Fruit fly (Drosophila melanogaster): ENCODE measurements around the gene CG15423.

Gene CG15423

DNA sequence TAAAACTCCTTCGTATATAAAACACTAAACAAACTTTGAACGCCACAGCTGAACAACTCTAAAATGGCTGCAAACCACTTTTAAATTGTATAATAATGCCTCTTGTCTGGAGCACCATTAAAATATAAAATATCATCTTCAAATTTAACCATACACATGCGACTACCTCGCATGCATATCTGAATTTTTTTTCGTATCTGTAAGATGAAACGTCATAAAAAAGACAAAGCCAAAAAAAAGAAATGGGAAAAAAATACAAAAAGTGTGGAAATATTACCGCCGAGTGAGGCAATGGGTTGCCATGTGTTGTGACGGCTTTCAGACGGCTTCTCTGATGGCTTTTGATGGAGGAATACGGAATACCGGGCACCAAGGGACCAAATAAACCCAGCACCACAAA, 46.5 kb downstream of the CG15423 start:
- TF ChIP-seq Eip78C (GFP tag) (peak; percentile 59), Smox (GFP tag; optimal IDR thresholded peaks at IDR 0.05) (no peak), svp (GFP tag) (peak; percentile 39)

DNA sequence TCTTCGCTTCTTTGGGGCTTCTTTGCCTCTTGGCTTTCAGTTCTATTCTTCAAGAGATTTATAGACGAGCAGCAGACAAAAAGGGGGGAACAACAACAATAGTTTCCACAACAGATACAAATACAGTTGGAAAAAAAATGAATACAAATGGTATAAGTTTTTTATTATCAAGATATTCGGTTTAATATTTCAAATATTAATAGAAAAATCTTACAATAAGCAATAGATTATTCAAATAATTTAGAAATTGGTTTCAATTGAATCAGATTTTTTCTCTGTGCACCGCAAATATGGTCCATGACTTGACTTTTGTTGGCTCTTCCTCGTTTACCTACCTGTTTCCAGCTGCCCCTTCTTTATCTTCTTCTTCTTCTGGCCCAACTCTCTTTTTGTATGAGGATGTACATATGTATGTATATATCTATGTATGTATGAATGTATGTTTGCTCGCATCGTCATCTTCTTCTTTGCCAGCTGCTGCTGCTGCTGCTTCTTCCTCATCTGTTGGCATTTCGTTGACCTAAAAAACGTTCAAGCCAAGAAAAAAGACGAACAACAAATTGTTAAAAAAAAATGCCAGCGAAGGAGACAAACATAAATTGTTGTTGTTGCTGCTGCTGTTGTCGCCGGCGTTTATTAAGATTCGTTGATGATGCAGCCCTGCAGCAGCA, 47.7 kb downstream of the CG15423 start:
- no peak for TF ChIP-seq Sox15 (GFP tag; optimal IDR thresholded peaks at IDR 0.05)
- peak; percentile 85 for TF ChIP-seq CG15336 (GFP tag; IDR thresholded peaks at IDR 0.05)
- peak; percentile 85 for TF ChIP-seq CG10631 (GFP tag; optimal IDR thresholded peaks at IDR 0.05)
- TF ChIP-seq Ets21C (GFP tag; optimal IDR thresholded peaks at IDR 0.05) = no peak
- TF ChIP-seq Ets96B (tag; optimal IDR thresholded peaks at IDR 0.05) = peak; percentile 71
- peak; percentile 33 for TF ChIP-seq Eip75B (GFP tag; optimal IDR thresholded peaks at IDR 0.05)
- peak; percentile 51; the same call in 2 of the 3 replicates for TF ChIP-seq eg (GFP tag; IDR thresholded peaks at IDR 0.05)
- TF ChIP-seq CG6854 (GFP tag; optimal IDR thresholded peaks at IDR 0.05) = no peak
- TF ChIP-seq CG8119 (GFP tag; IDR thresholded peaks at IDR 0.05) = peak; percentile 86
- TF ChIP-seq Blimp-1 (GFP tag; optimal IDR thresholded peaks at IDR 0.05) = no peak
- TF ChIP-seq dac (GFP tag; optimal IDR thresholded peaks at IDR 0.05) = no peak
- TF ChIP-seq CG9139 (GFP tag; optimal IDR thresholded peaks at IDR 0.05) = peak; percentile 36
- peak; percentile 58 for TF ChIP-seq Smox (GFP tag; optimal IDR thresholded peaks at IDR 0.05)
- peak; percentile 32 for TF ChIP-seq Met (GFP tag; optimal IDR thresholded peaks at IDR 0.05)
- peak; percentile 53 for TF ChIP-seq svp (GFP tag)
- peak; percentile 81 for TF ChIP-seq CG6163 (GFP tag; IDR thresholded peaks at IDR 0.05)
- peak; percentile 93 for TF ChIP-seq Eip78C (GFP tag)
- peak; percentile 15 for TF ChIP-seq topi (GFP tag; optimal IDR thresholded peaks at IDR 0.05)
- peak; percentile 73 for TF ChIP-seq achi (GFP tag; optimal IDR thresholded peaks at IDR 0.05)
- TF ChIP-seq OdsH (GFP tag; optimal IDR thresholded peaks at IDR 0.05) = peak; percentile 81
- peak; percentile 10 for TF ChIP-seq CG11902 (GFP tag; optimal IDR thresholded peaks at IDR 0.05)
- peak; percentile 59 for TF ChIP-seq acj6 (GFP tag; optimal IDR thresholded peaks at IDR 0.05)
- peak; percentile 10 for TF ChIP-seq Sox102F (GFP tag; optimal IDR thresholded peaks at IDR 0.05)
- no peak for TF ChIP-seq Hr39 (GFP tag; optimal IDR thresholded peaks at IDR 0.05)
- TF ChIP-seq pdm3 (GFP tag; optimal IDR thresholded peaks at IDR 0.05) = peak; percentile 65
- TF ChIP-seq Sox14 (GFP tag; optimal IDR thresholded peaks at IDR 0.05) = peak; percentile 14
- TF ChIP-seq CG7368 (GFP tag; optimal IDR thresholded peaks at IDR 0.05) = peak; percentile 45
- peak; percentile 51 for TF ChIP-seq Gug (GFP tag; IDR thresholded peaks at IDR 0.05)
- peak; percentile 18 for TF ChIP-seq CG16779 (tag; optimal IDR thresholded peaks at IDR 0.05)
- TF ChIP-seq CG11294 (GFP tag; IDR thresholded peaks at IDR 0.05) = no peak
- peak; percentile 43 for TF ChIP-seq Hr4 (GFP tag; optimal IDR thresholded peaks at IDR 0.05)
- peak; percentile 73 for TF ChIP-seq CG32006 (GFP tag; optimal IDR thresholded peaks at IDR 0.05)
- TF ChIP-seq CG3032 (tag; optimal IDR thresholded peaks at IDR 0.05) = peak; percentile 67
- peak; percentile 70 for TF ChIP-seq fkh (GFP tag; optimal IDR thresholded peaks at IDR 0.05)
- TF ChIP-seq Eip93F (GFP tag; optimal IDR thresholded peaks at IDR 0.05) = no peak
- TF ChIP-seq Hr38 (GFP tag; optimal IDR thresholded peaks at IDR 0.05) = no peak
- TF ChIP-seq CG10669 (GFP tag; optimal IDR thresholded peaks at IDR 0.05) = peak; percentile 52
- TF ChIP-seq CG6792 (GFP tag; optimal IDR thresholded peaks at IDR 0.05) = peak; percentile 68
- TF ChIP-seq fd59A (GFP tag; optimal IDR thresholded peaks at IDR 0.05) = peak; percentile 66
- peak; percentile 43 for TF ChIP-seq CG6276 (GFP tag; optimal IDR thresholded peaks at IDR 0.05)
- peak; percentile 64 for TF ChIP-seq CG3919 (GFP tag; optimal IDR thresholded peaks at IDR 0.05)
- peak; percentile 71 for TF ChIP-seq CG8632 (GFP tag; optimal IDR thresholded peaks at IDR 0.05)
- TF ChIP-seq vri (GFP tag; optimal IDR thresholded peaks at IDR 0.05) = peak; percentile 15
- TF ChIP-seq CG1621 (tag; optimal IDR thresholded peaks at IDR 0.05) = peak; percentile 14
- peak in 1 of 2 experiments; percentile 61 for TF ChIP-seq salr (GFP tag; optimal IDR thresholded peaks at IDR 0.05)
- peak; percentile 31 to 38 for TF ChIP-seq ss (GFP tag; optimal IDR thresholded peaks at IDR 0.05)
- no peak for TF ChIP-seq net (GFP tag; optimal IDR thresholded peaks at IDR 0.05)
- TF ChIP-seq CG11762 (GFP tag; optimal IDR thresholded peaks at IDR 0.05; ENCODE audit: insufficient read depth) = peak; percentile 36
- TF ChIP-seq CG6808 (GFP tag; optimal IDR thresholded peaks at IDR 0.05) = peak; percentile 66

Data from whole organism, prepupa.